Worm (Caenorhabditis elegans): ENCODE data around the gene F47D12.3.

ce11 chrIII:6307832-6308231 is 9.6 kb downstream of the F47D12.3 start:
- no peak for TF ChIP-seq flt-1 (GFP tag; IDR thresholded peaks at IDR 0.05)
- no peak for TF ChIP-seq sea-1 (GFP tag; conservative IDR thresholded peaks at IDR 0.05)
- TF ChIP-seq ama-1 (optimal IDR thresholded peaks at IDR 0.05), result no peak
- TF ChIP-seq B0310.2 (tag; optimal IDR thresholded peaks at IDR 0.05), result no peak
- TF ChIP-seq hmbx-1 (tag; optimal IDR thresholded peaks at IDR 0.05), result no peak
- TF ChIP-seq ceh-13 (GFP tag; optimal IDR thresholded peaks at IDR 0.05), result no peak
- TF ChIP-seq tbx-11 (GFP tag; IDR thresholded peaks at IDR 0.05), result no peak
- TF ChIP-seq pes-1 (GFP tag; IDR thresholded peaks at IDR 0.05), result no peak
- no peak for TF ChIP-seq tra-4 (tag; optimal IDR thresholded peaks at IDR 0.05)
- no peak for TF ChIP-seq tbx-37 (GFP tag; conservative IDR thresholded peaks at IDR 0.05)
- no peak for TF ChIP-seq ceh-36 (tag; optimal IDR thresholded peaks at IDR 0.05)
